Worm (Caenorhabditis elegans): ENCODE data around the gene ZK1055.7.

DNA sequence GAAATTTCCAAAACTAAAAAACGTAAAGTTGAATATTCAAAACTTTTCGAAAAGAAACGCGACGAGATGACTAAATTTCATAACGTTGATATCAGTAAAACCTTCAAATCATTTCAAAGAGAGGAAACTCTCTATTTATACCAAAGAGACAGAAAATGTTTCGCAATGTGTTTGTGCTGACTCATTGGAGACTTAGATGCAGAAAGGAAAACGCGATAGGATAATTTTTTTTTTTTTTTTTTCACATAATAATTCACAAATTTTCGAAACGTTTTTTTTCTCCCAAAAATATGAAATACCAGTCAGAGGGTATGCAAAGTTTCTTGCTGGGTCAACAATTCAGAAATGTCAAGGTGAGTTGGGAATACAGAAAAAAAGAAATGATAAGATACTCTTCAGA, 1.0 kb upstream of the ZK1055.7 start:
- TF ChIP-seq hmg-11 (tag; optimal IDR thresholded peaks at IDR 0.05), result no peak
- TF ChIP-seq nhr-11 (tag; optimal IDR thresholded peaks at IDR 0.05), result no peak
- TF ChIP-seq ceh-82 (tag; optimal IDR thresholded peaks at IDR 0.05), result no peak
- TF ChIP-seq egl-27 (tag; optimal IDR thresholded peaks at IDR 0.05), result no peak

All from whole organism, L3 larva.